Worm (Caenorhabditis elegans): Measurements from ENCODE around the gene ubc-20.
"Not testable (repeated sequence)": the region's sequence is repeated elsewhere in the genome, so short reads cannot be mapped to it uniquely, and the experiment has no call there.

- not testable (repeated sequence) for TF ChIP-seq hnd-1 (tag; optimal IDR thresholded peaks at IDR 0.05); ama-1 (optimal IDR thresholded peaks at IDR 0.05); flt-1 (GFP tag; IDR thresholded peaks at IDR 0.05)
These were observed 44.3 kb downstream of the ubc-20 start for ce11 chrIII:232918-233317.

Measured in whole organism, early embryonic.